Worm (Caenorhabditis elegans): Measurements from ENCODE around the gene C44C10.11.

C44C10.11 gene

DNA sequence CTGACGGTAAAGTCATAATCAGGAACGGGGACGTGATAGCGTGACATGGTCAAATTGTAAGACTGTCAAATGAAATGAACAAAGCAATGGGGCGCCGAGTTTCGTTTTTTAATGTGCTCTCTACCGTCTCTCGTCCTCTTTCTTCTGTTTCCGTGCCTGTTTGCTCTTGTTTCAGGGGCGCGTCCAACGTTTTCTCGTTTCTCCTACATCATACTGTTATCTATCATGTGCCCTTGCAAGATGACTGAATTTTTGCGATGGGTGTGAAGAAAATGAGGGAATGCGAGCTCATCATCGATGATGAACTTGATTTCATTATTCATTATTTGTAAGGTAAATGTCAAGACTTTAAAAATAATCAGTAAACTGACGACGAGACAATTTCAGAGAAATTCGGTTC lies 29.3 kb downstream of the C44C10.11 start, which contains the start of gene T04F8.7 (continued):
- TF ChIP-seq D1046.2 (GFP tag; IDR thresholded peaks at IDR 0.05) (no peak), mep-1 (tag; optimal IDR thresholded peaks at IDR 0.05) (no peak), egl-27 (tag; optimal IDR thresholded peaks at IDR 0.05) (no peak), zfp-2 (tag; optimal IDR thresholded peaks at IDR 0.05) (no peak), Y48G9A.11 (GFP tag; IDR thresholded peaks at IDR 0.05) (no peak), nhr-48 (tag; optimal IDR thresholded peaks at IDR 0.05) (peak; percentile 38), F37D6.2 (tag; optimal IDR thresholded peaks at IDR 0.05) (no peak), nhr-6 (tag; optimal IDR thresholded peaks at IDR 0.05) (no peak), ctbp-1 (GFP tag; IDR thresholded peaks at IDR 0.05) (no peak), T20F7.1 (GFP tag; optimal IDR thresholded peaks at IDR 0.05) (no peak), lim-7 (GFP tag; IDR thresholded peaks at IDR 0.05) (no peak), nhr-237 (tag; optimal IDR thresholded peaks at IDR 0.05) (no peak), zip-2 (tag; optimal IDR thresholded peaks at IDR 0.05) (no peak), pqm-1 (tag; optimal IDR thresholded peaks at IDR 0.05) (peak; percentile 50), aly-2 (tag; optimal IDR thresholded peaks at IDR 0.05) (no peak), mxl-3 (GFP tag; optimal IDR thresholded peaks at IDR 0.05) (peak; percentile 39), F26F4.8 (GFP tag; conservative IDR thresholded peaks at IDR 0.05) (no peak), duxl-1 (tag; optimal IDR thresholded peaks at IDR 0.05; ENCODE audit: poor library complexity) (no peak), F10B5.3 (tag; optimal IDR thresholded peaks at IDR 0.05) (no peak), Y75B8A.6 (GFP tag; IDR thresholded peaks at IDR 0.05) (no peak), nhr-41 (GFP tag; IDR thresholded peaks at IDR 0.05) (0 out of 2 replicates have a peak, but pooled peaks have one; percentile 13), F44E2.7 (GFP tag; IDR thresholded peaks at IDR 0.05) (no peak), dve-1 (tag; optimal IDR thresholded peaks at IDR 0.05; ENCODE audit: insufficient read depth) (peak; percentile 75), zag-1 (tag; optimal IDR thresholded peaks at IDR 0.05) (no peak), ceh-20 (GFP tag; IDR thresholded peaks at IDR 0.05) (no peak), sdz-12 (GFP tag; optimal IDR thresholded peaks at IDR 0.05) (no peak), nhr-11 (tag; optimal IDR thresholded peaks at IDR 0.05) (no peak), daf-16 (GFP tag; optimal IDR thresholded peaks at IDR 0.05) (no peak), daf-16 (tag; optimal IDR thresholded peaks at IDR 0.05) (peak; percentile 87), snpc-4 (tag; optimal IDR thresholded peaks at IDR 0.05) (no peak), mdl-1 (tag; optimal IDR thresholded peaks at IDR 0.05) (no peak), jun-1 (tag; optimal IDR thresholded peaks at IDR 0.05) (no peak), gei-8 (GFP tag; optimal IDR thresholded peaks at IDR 0.05) (no peak), dmd-8 (GFP tag; IDR thresholded peaks at IDR 0.05) (no peak), lsy-2 (tag; optimal IDR thresholded peaks at IDR 0.05) (no peak), R02D3.7 (tag; optimal IDR thresholded peaks at IDR 0.05) (no peak), unc-62 (GFP tag; optimal IDR thresholded peaks at IDR 0.05 in 1 of 2) (no peak), unc-62 (tag; optimal IDR thresholded peaks at IDR 0.05) (no peak), cey-2 (tag; optimal IDR thresholded peaks at IDR 0.05; ENCODE audit: borderline replicate concordance, insufficient read depth) (no peak), nhr-28 (tag; optimal IDR thresholded peaks at IDR 0.05) (peak; percentile 66), lin-15B (tag; optimal IDR thresholded peaks at IDR 0.05) (no peak), attf-4 (tag; optimal IDR thresholded peaks at IDR 0.05) (no peak), egl-43 (GFP tag; IDR thresholded peaks at IDR 0.05) (no peak), ces-1 (GFP tag; optimal IDR thresholded peaks at IDR 0.05) (no peak)
